Fruit fly (Drosophila melanogaster) whole organism, prepupa: ENCODE measurements around the gene Uch.

Experiments
- Blimp-1 ChIP-seq: fragments of 200-800 bp; sonication (Bioruptor generic); optimal IDR thresholded peaks from 3 replicates; lab custom pipeline; 2017; ENCODE audit warnings: missing biosample characterization, missing genetic modification characterization, mild to moderate bottlenecking, moderate library complexity, missing genetic modification reagents
- CG10631 ChIP-seq: fragments of 200-800 bp; sonication (Bioruptor generic); optimal IDR thresholded peaks from 2 replicates; lab custom pipeline; 2016; ENCODE audit warnings: missing biosample characterization, missing genetic modification characterization
- CG10669 ChIP-seq: fragments of 200-800 bp; sonication (Bioruptor generic); optimal IDR thresholded peaks from 3 replicates; lab custom pipeline; 2018; ENCODE audit warnings: missing biosample characterization, mild to moderate bottlenecking, missing genetic modification characterization, moderate library complexity
- CG11294 ChIP-seq: fragments of 200-800 bp; sonication (Bioruptor generic); IDR thresholded peaks from 2 replicates; pipeline ENCODE4 v1.3.6; 2022; ENCODE audit warnings: missing biosample characterization, missing genetic modification characterization
- CG11762 ChIP-seq: fragments of 200-800 bp; sonication (Bioruptor generic); optimal IDR thresholded peaks from 3 replicates; lab custom pipeline; 2016; ENCODE audit warnings: missing biosample characterization, missing genetic modification characterization; ENCODE audit not compliant: insufficient read depth
- CG15336 ChIP-seq: fragments of 200-800 bp; sonication (Bioruptor generic); IDR thresholded peaks from 2 replicates; pipeline ENCODE4 v1.3.6; 2022; ENCODE audit warnings: missing biosample characterization, missing genetic modification characterization
- CG16779 ChIP-seq: fragments of 200-800 bp; sonication (Bioruptor generic); optimal IDR thresholded peaks from 3 replicates; lab custom pipeline; 2017; ENCODE audit warnings: missing biosample characterization, mild to moderate bottlenecking, missing genetic modification characterization
- CG3032 ChIP-seq: fragments of 200-800 bp; optimal IDR thresholded peaks from 2 replicates; lab custom pipeline; 2019; ENCODE audit warnings: missing biosample characterization, mild to moderate bottlenecking, missing genetic modification characterization, moderate library complexity
- CG31627 ChIP-seq: fragments of 200-800 bp; sonication (Bioruptor generic); optimal IDR thresholded peaks from 3 replicates; lab custom pipeline; 2016; ENCODE audit warnings: missing biosample characterization, missing genetic modification characterization
- CG4318 ChIP-seq: fragments of 200-800 bp; sonication (Bioruptor generic); optimal IDR thresholded peaks from 3 replicates; lab custom pipeline; 2017; ENCODE audit warnings: missing biosample characterization, mild to moderate bottlenecking, missing genetic modification characterization
- CG6163 ChIP-seq: fragments of 200-800 bp; sonication (Bioruptor generic); IDR thresholded peaks from 3 replicates; pipeline ENCODE4 v1.3.6; 2022; ENCODE audit warnings: missing biosample characterization, missing genetic modification characterization
- CG6276 ChIP-seq: fragments of 200-800 bp; sonication (Bioruptor generic); optimal IDR thresholded peaks from 2 replicates; lab custom pipeline; 2017; ENCODE audit warnings: missing biosample characterization, mild to moderate bottlenecking, missing genetic modification characterization
- CG6792 ChIP-seq: fragments of 200-800 bp; sonication (Bioruptor generic); optimal IDR thresholded peaks from 3 replicates; lab custom pipeline; 2016; ENCODE audit warnings: missing biosample characterization, missing genetic modification characterization
- CG6808 ChIP-seq: fragments of 200-800 bp; sonication (Bioruptor generic); optimal IDR thresholded peaks from 3 replicates; lab custom pipeline; 2017; ENCODE audit warnings: missing biosample characterization, missing genetic modification characterization, mild to moderate bottlenecking, moderate library complexity, missing genetic modification reagents
- CG6854 ChIP-seq: fragments of 200-800 bp; sonication (Bioruptor generic); optimal IDR thresholded peaks from 2 replicates; lab custom pipeline; 2017; ENCODE audit warnings: missing biosample characterization, mild to moderate bottlenecking, missing genetic modification characterization
- CG7368 ChIP-seq: fragments of 200-800 bp; sonication (Bioruptor generic); optimal IDR thresholded peaks from 3 replicates; lab custom pipeline; 2016; ENCODE audit warnings: missing biosample characterization, missing genetic modification characterization
- CG8319 ChIP-seq: fragments of 200-800 bp; sonication (Bioruptor generic); optimal IDR thresholded peaks from 3 replicates; lab custom pipeline; 2016; ENCODE audit warnings: missing biosample characterization, missing genetic modification characterization
- CG9139 ChIP-seq: fragments of 200-800 bp; sonication (Bioruptor generic); optimal IDR thresholded peaks from 3 replicates; lab custom pipeline; 2017; ENCODE audit warnings: missing biosample characterization, mild to moderate bottlenecking, missing genetic modification characterization
- Eip75B ChIP-seq: fragments of 200-800 bp; sonication (Bioruptor generic); optimal IDR thresholded peaks from 3 replicates; lab custom pipeline; 2016; ENCODE audit warnings: missing biosample characterization, missing genetic modification characterization
- Eip78C ChIP-seq: fragments of 200-800 bp; sonication (Bioruptor generic); peaks from one replicate; lab custom pipeline; 2016; ENCODE audit warnings: missing biosample characterization, missing genetic modification characterization
- Eip93F ChIP-seq: fragments of 200-800 bp; sonication (Bioruptor generic); optimal IDR thresholded peaks from 2 replicates; lab custom pipeline; 2016; ENCODE audit warnings: missing biosample characterization, mild to moderate bottlenecking, missing genetic modification characterization
- Ets21C ChIP-seq: fragments of 200-800 bp; sonication (Bioruptor generic); optimal IDR thresholded peaks from 3 replicates; lab custom pipeline; 2016; ENCODE audit warnings: missing biosample characterization, missing genetic modification characterization
- Hr4 ChIP-seq: fragments of 200-800 bp; sonication (Bioruptor generic); optimal IDR thresholded peaks from 3 replicates; lab custom pipeline; 2016; ENCODE audit warnings: missing biosample characterization, missing genetic modification characterization
- Lpt ChIP-seq: fragments of 200-800 bp; sonication (Bioruptor generic); optimal IDR thresholded peaks from 3 replicates; lab custom pipeline; 2016; ENCODE audit warnings: missing biosample characterization, missing genetic modification characterization
- Met ChIP-seq: fragments of 200-800 bp; sonication (Bioruptor generic); optimal IDR thresholded peaks from 3 replicates; lab custom pipeline; 2016; ENCODE audit warnings: missing biosample characterization, missing genetic modification characterization
- OdsH ChIP-seq: fragments of 200-800 bp; sonication (Bioruptor generic); optimal IDR thresholded peaks from 3 replicates; lab custom pipeline; 2016; ENCODE audit warnings: missing biosample characterization, missing genetic modification characterization
- Sox102F ChIP-seq: fragments of 200-800 bp; sonication (Bioruptor generic); optimal IDR thresholded peaks from 2 replicates; lab custom pipeline; 2016; ENCODE audit warnings: missing biosample characterization, mild to moderate bottlenecking, missing genetic modification characterization
- Sox14 ChIP-seq: fragments of 200-800 bp; sonication (Bioruptor generic); optimal IDR thresholded peaks from 3 replicates; lab custom pipeline; 2016; ENCODE audit warnings: missing biosample characterization, missing genetic modification characterization
- Sox15 ChIP-seq: fragments of 200-800 bp; sonication (Bioruptor generic); optimal IDR thresholded peaks from 3 replicates; lab custom pipeline; 2016; ENCODE audit warnings: missing biosample characterization, missing genetic modification characterization
- achi ChIP-seq: fragments of 200-800 bp; sonication (Bioruptor generic); optimal IDR thresholded peaks from 3 replicates; lab custom pipeline; 2016; ENCODE audit warnings: missing biosample characterization, missing genetic modification characterization
- acj6 ChIP-seq: fragments of 200-800 bp; sonication (Bioruptor generic); optimal IDR thresholded peaks from 3 replicates; lab custom pipeline; 2016; ENCODE audit warnings: missing biosample characterization, missing genetic modification characterization
- cyc ChIP-seq: fragments of 200-800 bp; sonication (Bioruptor generic); optimal IDR thresholded peaks from 3 replicates; lab custom pipeline; 2016; ENCODE audit warnings: missing biosample characterization, missing genetic modification characterization
- dac ChIP-seq: fragments of 200-800 bp; sonication (Bioruptor generic); optimal IDR thresholded peaks from 2 replicates; lab custom pipeline; 2017; ENCODE audit warnings: missing biosample characterization, mild to moderate bottlenecking, missing genetic modification characterization
- dsx ChIP-seq: fragments of 200-800 bp; optimal IDR thresholded peaks from 3 replicates; lab custom pipeline; 2019; ENCODE audit warnings: missing biosample characterization, mild to moderate bottlenecking, missing genetic modification characterization, moderate library complexity; ENCODE audit not compliant: poor library complexity, severe bottlenecking
- esn ChIP-seq: fragments of 200-800 bp; sonication (Bioruptor generic); optimal IDR thresholded peaks from 2 replicates; lab custom pipeline; 2016; ENCODE audit warnings: missing biosample characterization, mild to moderate bottlenecking, missing genetic modification characterization, moderate library complexity
- fkh ChIP-seq: fragments of 200-800 bp; sonication (Bioruptor generic); optimal IDR thresholded peaks from 3 replicates; lab custom pipeline; 2017; ENCODE audit warnings: missing biosample characterization, mild to moderate bottlenecking, missing genetic modification characterization, moderate library complexity
- lz ChIP-seq: fragments of 200-800 bp; sonication (Bioruptor generic); optimal IDR thresholded peaks from 3 replicates; lab custom pipeline; 2016; ENCODE audit warnings: missing biosample characterization, missing genetic modification characterization
- net ChIP-seq: fragments of 200-800 bp; sonication (Bioruptor generic); optimal IDR thresholded peaks from 3 replicates; lab custom pipeline; 2016; ENCODE audit warnings: missing biosample characterization, missing genetic modification characterization
- spab ChIP-seq: fragments of 200-800 bp; sonication (Bioruptor generic); optimal IDR thresholded peaks from 2 replicates; lab custom pipeline; 2017; ENCODE audit warnings: missing biosample characterization, mild to moderate bottlenecking, missing genetic modification characterization, missing genetic modification reagents
- ss ChIP-seq, 2 experiments: fragments of 200-800 bp; sonication (Bioruptor generic); optimal IDR thresholded peaks; 2 replicates in 1 of 2; 3 replicates in 1 of 2; lab custom pipeline; 2017 to 2018; ENCODE audit warnings: mild to moderate bottlenecking in 2 of 2, missing biosample characterization in 2 of 2, missing genetic modification characterization in 2 of 2, moderate library complexity in 1 of 2
- svp ChIP-seq: fragments of 200-800 bp; sonication (Bioruptor generic); peaks from one replicate; lab custom pipeline; 2016; ENCODE audit warnings: missing biosample characterization, missing genetic modification characterization
- topi ChIP-seq: fragments of 200-800 bp; sonication (Bioruptor generic); optimal IDR thresholded peaks from 3 replicates; lab custom pipeline; 2016; ENCODE audit warnings: missing biosample characterization, missing genetic modification characterization
- vri ChIP-seq: fragments of 200-800 bp; sonication (Bioruptor generic); optimal IDR thresholded peaks from 3 replicates; lab custom pipeline; 2016; ENCODE audit warnings: missing biosample characterization, mild to moderate bottlenecking, missing genetic modification characterization

Uch gene

dm6 chr2L:2236722-2237121 is 22.7 kb upstream of the Uch start, which contains the start of gene Sec24CD (continued):
- TF ChIP-seq CG6163 (GFP tag; lab: Robert Waterston, UW) (no peak), Sox15 (GFP tag; lab: Kevin White, UChicago) (no peak), Ets21C (GFP tag; lab: Kevin White, UChicago) (no peak), CG8319 (GFP tag; lab: Kevin White, UChicago) (no peak), CG6808 (GFP tag; lab: Kevin White, UChicago) (no peak), CG4318 (GFP tag; lab: Kevin White, UChicago) (no peak), CG16779 (tag; lab: Kevin White, UChicago) (no peak), lz (GFP tag; lab: Kevin White, UChicago) (no peak), dsx (GFP tag; lab: Kevin White, UChicago) (no peak), dac (GFP tag; lab: Kevin White, UChicago) (no peak), Lpt (GFP tag; lab: Kevin White, UChicago) (no peak), svp (GFP tag; lab: Kevin White, UChicago) (peak; percentile 33), esn (GFP tag; lab: Kevin White, UChicago) (peak; percentile 36), CG6792 (GFP tag; lab: Kevin White, UChicago) (no peak), CG31627 (GFP tag; lab: Kevin White, UChicago) (no peak), net (GFP tag; lab: Kevin White, UChicago) (no peak), CG11294 (no peak), CG3032 (tag; lab: Kevin White, UChicago) (peak; percentile 13)

dm6 chr2L:2228179-2228849 is 14.3 kb upstream of the Uch start:
- TF ChIP-seq Eip93F (GFP tag; lab: Kevin White, UChicago): peak; percentile 52
- TF ChIP-seq vri (GFP tag; lab: Kevin White, UChicago): peak; percentile 81
- TF ChIP-seq Sox14 (GFP tag; lab: Kevin White, UChicago): peak; percentile 60
- peak; percentile 37 for TF ChIP-seq Eip78C
- TF ChIP-seq dsx (GFP tag; lab: Kevin White, UChicago): no peak
- peak; percentile 58 for TF ChIP-seq fkh (GFP tag; lab: Kevin White, UChicago)
- TF ChIP-seq CG15336 (GFP tag; lab: Robert Waterston, UW): 0 out of 2 replicates have a peak, but pooled peaks have one; percentile 16
- TF ChIP-seq svp (GFP tag; lab: Kevin White, UChicago): peak; percentile 71
- no peak for TF ChIP-seq CG8319 (GFP tag; lab: Kevin White, UChicago)

- peak; percentile 81 for TF ChIP-seq CG6792 (GFP tag; lab: Kevin White, UChicago)
- peak; percentile 85 for TF ChIP-seq OdsH (GFP tag; lab: Kevin White, UChicago)
- peak; percentile 72 for TF ChIP-seq CG6276 (GFP tag; lab: Kevin White, UChicago)
- TF ChIP-seq Eip75B: peak; percentile 76
- TF ChIP-seq CG15336 (GFP tag; lab: Robert Waterston, UW): peak; percentile 87
- no peak for TF ChIP-seq CG8319 (GFP tag; lab: Kevin White, UChicago)
- TF ChIP-seq Hr4 (GFP tag; lab: Kevin White, UChicago): peak; percentile 87
- peak; percentile 88 for TF ChIP-seq net (GFP tag; lab: Kevin White, UChicago)
- TF ChIP-seq CG10631 (GFP tag; lab: Kevin White, UChicago): peak; percentile 75
- TF ChIP-seq CG10669: peak; percentile 71
- peak; percentile 83 for TF ChIP-seq CG31627 (GFP tag; lab: Kevin White, UChicago)
- peak; percentile 88 for TF ChIP-seq Eip78C
- peak; percentile 83 for TF ChIP-seq Sox102F
- TF ChIP-seq svp (GFP tag; lab: Kevin White, UChicago): peak; percentile 94
- TF ChIP-seq achi (GFP tag; lab: Kevin White, UChicago): peak; percentile 74
- peak; percentile 58 for TF ChIP-seq spab (GFP tag; lab: Kevin White, UChicago)
- TF ChIP-seq CG6163 (GFP tag; lab: Robert Waterston, UW): peak; percentile 87
- peak; percentile 53 for TF ChIP-seq CG16779 (tag; lab: Kevin White, UChicago)
- TF ChIP-seq ss (GFP tag; optimal IDR thresholded peaks at IDR 0.05; lab: Kevin White, UChicago): peak; percentile 29 to 33
- TF ChIP-seq CG6854 (GFP tag; lab: Kevin White, UChicago): peak; percentile 30
- TF ChIP-seq topi (GFP tag; lab: Kevin White, UChicago): peak; percentile 76
- peak; percentile 62 for TF ChIP-seq CG11762 (GFP tag; lab: Kevin White, UChicago)
- peak; percentile 87 for TF ChIP-seq esn (GFP tag; lab: Kevin White, UChicago)
- TF ChIP-seq CG9139 (GFP tag; lab: Kevin White, UChicago): no peak
- peak; percentile 69 for TF ChIP-seq cyc (GFP tag; lab: Kevin White, UChicago)
- TF ChIP-seq dac (GFP tag; lab: Kevin White, UChicago): peak; percentile 68
- TF ChIP-seq Lpt (GFP tag; lab: Kevin White, UChicago): peak; percentile 60
- TF ChIP-seq Blimp-1 (GFP tag; lab: Kevin White, UChicago): peak; percentile 30
- no peak for TF ChIP-seq Eip93F (GFP tag; lab: Kevin White, UChicago)
- TF ChIP-seq acj6 (GFP tag; lab: Kevin White, UChicago): peak; percentile 78
- TF ChIP-seq Met (GFP tag; lab: Kevin White, UChicago): peak; percentile 81
- TF ChIP-seq CG7368: peak; percentile 83
- TF ChIP-seq Ets21C (GFP tag; lab: Kevin White, UChicago): peak; percentile 68
- TF ChIP-seq vri (GFP tag; lab: Kevin White, UChicago): peak; percentile 65
These were observed 13.3 kb upstream of the Uch start for dm6 chr2L:2227316-2227715.
